Fruit fly (Drosophila melanogaster) whole organism, embryonic: ENCODE results near the gene Orc2.

Experiments used
- ATbp ChIP-seq: fragments of 200-800 bp; sonication (Bioruptor generic); optimal IDR thresholded peaks from 2 replicates; lab custom pipeline; 2017; ENCODE audit warnings: missing biosample characterization, mild to moderate bottlenecking, missing genetic modification characterization, missing genetic modification reagents
- Antp ChIP-seq: fragments of 200-800 bp; sonication (Bioruptor generic); optimal IDR thresholded peaks from 3 replicates; lab custom pipeline; 2016; ENCODE audit warnings: missing biosample characterization, missing genetic modification characterization
- Atf-2 ChIP-seq: fragments of 200-800 bp; sonication (Bioruptor generic); optimal IDR thresholded peaks from 2 replicates; lab custom pipeline; 2016; ENCODE audit warnings: missing biosample characterization, missing genetic modification characterization
- Awh ChIP-seq: fragments of 200-800 bp; sonication (Bioruptor generic); IDR thresholded peaks from 2 replicates; pipeline ENCODE4, ENCODE4 v1.3.6; 2022; ENCODE audit warnings: missing biosample characterization, missing genetic modification characterization
- BEAF-32 ChIP-seq: fragments of 200-800 bp; sonication (Bioruptor generic); optimal IDR thresholded peaks from 3 replicates; lab custom pipeline; 2017; ENCODE audit warnings: missing biosample characterization, missing genetic modification characterization, mild to moderate bottlenecking, moderate library complexity, missing genetic modification reagents
- CG10565 ChIP-seq: fragments of 200-800 bp; sonication (Bioruptor generic); optimal IDR thresholded peaks from 3 replicates; lab custom pipeline; 2016; ENCODE audit warnings: missing biosample characterization, mild to moderate bottlenecking, missing genetic modification characterization
- CG12104 ChIP-seq: fragments of 200-800 bp; sonication (Bioruptor generic); optimal IDR thresholded peaks from 3 replicates; lab custom pipeline; 2016; ENCODE audit warnings: missing biosample characterization, missing genetic modification characterization
- CG13424 ChIP-seq: fragments of 200-800 bp; sonication (Bioruptor generic); optimal IDR thresholded peaks from 2 replicates; lab custom pipeline; 2019; ENCODE audit warnings: missing biosample characterization, mild to moderate bottlenecking, missing genetic modification characterization, moderate library complexity
- CG14965 ChIP-seq: fragments of 200-800 bp; sonication (Bioruptor generic); optimal IDR thresholded peaks from 2 replicates; lab custom pipeline; 2016; ENCODE audit warnings: missing biosample characterization, missing genetic modification characterization, borderline replicate concordance
- CG15269 ChIP-seq: fragments of 200-800 bp; sonication (Bioruptor generic); optimal IDR thresholded peaks from 2 replicates; lab custom pipeline; 2018; ENCODE audit warnings: missing biosample characterization, mild to moderate bottlenecking, missing genetic modification characterization, moderate library complexity
- CG16779 ChIP-seq: fragments of 200-800 bp; sonication (Bioruptor generic); IDR thresholded peaks from 2 replicates; pipeline ENCODE4 v1.3.6; 2022; ENCODE audit warnings: missing biosample characterization, missing genetic modification characterization
- CG17361 ChIP-seq: fragments of 200-800 bp; sonication (Bioruptor generic); IDR thresholded peaks from 3 replicates; pipeline ENCODE4 v1.3.6; 2022; ENCODE audit warnings: missing biosample characterization, missing genetic modification characterization
- CG2678 ChIP-seq: fragments of 200-800 bp; sonication (Bioruptor generic); optimal IDR thresholded peaks from 3 replicates; lab custom pipeline; 2019; ENCODE audit warnings: missing biosample characterization, mild to moderate bottlenecking, missing genetic modification characterization, moderate library complexity
- CG3163 ChIP-seq: fragments of 200-800 bp; sonication (Bioruptor generic); optimal IDR thresholded peaks from 3 replicates; lab custom pipeline; 2016; ENCODE audit warnings: missing biosample characterization, missing genetic modification characterization
- CG3407 ChIP-seq: fragments of 200-800 bp; sonication (Bioruptor generic); optimal IDR thresholded peaks from 2 replicates; lab custom pipeline; 2018; ENCODE audit warnings: missing biosample characterization, mild to moderate bottlenecking, missing genetic modification characterization
- CG34376 ChIP-seq: fragments of 200-800 bp; sonication (Bioruptor generic); optimal IDR thresholded peaks from 2 replicates; lab custom pipeline; 2018; ENCODE audit warnings: missing biosample characterization, mild to moderate bottlenecking, missing genetic modification characterization
- CG43689 ChIP-seq: fragments of 200-800 bp; sonication (Bioruptor generic); IDR thresholded peaks from 2 replicates; pipeline ENCODE4 v1.3.6; 2022; ENCODE audit warnings: missing biosample characterization, missing genetic modification characterization
- CG6765 ChIP-seq: fragments of 200-800 bp; sonication (Bioruptor generic); optimal IDR thresholded peaks from 3 replicates; lab custom pipeline; 2017; ENCODE audit warnings: missing biosample characterization, mild to moderate bottlenecking, missing genetic modification characterization
- CG7372 ChIP-seq: fragments of 200-800 bp; sonication (Bioruptor generic); IDR thresholded peaks from 2 replicates; pipeline ENCODE4 v1.3.6; 2022; ENCODE audit warnings: missing biosample characterization, missing genetic modification characterization
- CG7556 ChIP-seq: fragments of 200-800 bp; sonication (Bioruptor generic); optimal IDR thresholded peaks from 2 replicates; lab custom pipeline; 2017; ENCODE audit warnings: missing biosample characterization, mild to moderate bottlenecking, missing genetic modification characterization
- CG7745 ChIP-seq: fragments of 200-800 bp; sonication (Bioruptor generic); optimal IDR thresholded peaks from 2 replicates; lab custom pipeline; 2018; ENCODE audit warnings: missing biosample characterization, mild to moderate bottlenecking, missing genetic modification characterization, moderate library complexity
- CG9215 ChIP-seq: fragments of 200-800 bp; sonication (Bioruptor generic); IDR thresholded peaks from 2 replicates; pipeline ENCODE4 v1.3.6; 2022; ENCODE audit warnings: missing biosample characterization, missing genetic modification characterization
- D ChIP-seq, 2 experiments: fragments of 200-800 bp in 1 of 2; fragments of >200 bp in 1 of 2; sonication (Bioruptor generic) in 1 of 2; optimal IDR thresholded peaks; 2 replicates in 1 of 2; 3 replicates in 1 of 2; lab custom pipeline; 2017; ENCODE audit warnings: mild to moderate bottlenecking in 1 of 2, missing biosample characterization in 1 of 2, missing genetic modification characterization in 1 of 2, missing genetic modification reagents in 1 of 2
- E2f1 ChIP-seq: fragments of 200-800 bp; sonication (Bioruptor generic); IDR thresholded peaks from 2 replicates; pipeline ENCODE4 v1.3.6; 2022; ENCODE audit warnings: missing biosample characterization, missing genetic modification characterization
- E2f2 ChIP-seq: fragments of 200-800 bp; sonication (Bioruptor generic); IDR thresholded peaks from 2 replicates; pipeline ENCODE4 v1.3.6; 2022; ENCODE audit warnings: missing biosample characterization, missing genetic modification characterization
- NfI ChIP-seq: fragments of 200-800 bp; sonication (Bioruptor generic); optimal IDR thresholded peaks from 3 replicates; lab custom pipeline; 2018; ENCODE audit warnings: missing biosample characterization, mild to moderate bottlenecking, missing genetic modification characterization, moderate library complexity
- Oli ChIP-seq: fragments of 200-800 bp; sonication (Bioruptor generic); optimal IDR thresholded peaks from 2 replicates; lab custom pipeline; 2018; ENCODE audit warnings: missing biosample characterization, mild to moderate bottlenecking, missing genetic modification characterization, moderate library complexity
- Ravus ChIP-seq: fragments of 200-800 bp; sonication (Bioruptor generic); IDR thresholded peaks from 2 replicates; pipeline ENCODE4 v1.3.6; 2022; ENCODE audit warnings: missing biosample characterization, missing genetic modification characterization
- Stat92E ChIP-seq, 3 experiments: fragments of >200 bp in 2 of 3; fragments of 200-800 bp in 1 of 3; sonication (Bioruptor generic) in 1 of 3; optimal IDR thresholded peaks; 2 replicates each; lab custom pipeline; 2017 to 2019; ENCODE audit warnings: missing biosample characterization in 3 of 3, missing genetic modification characterization in 3 of 3, mild to moderate bottlenecking in 1 of 3, moderate library complexity in 1 of 3
- ash1 ChIP-seq: fragments of 200-800 bp; sonication (Bioruptor generic); optimal IDR thresholded peaks from 2 replicates; lab custom pipeline; 2018; ENCODE audit warnings: missing biosample characterization, mild to moderate bottlenecking, missing genetic modification characterization
- bcd ChIP-seq: fragments of 200-800 bp; sonication (Bioruptor generic); optimal IDR thresholded peaks from 2 replicates; lab custom pipeline; 2017; ENCODE audit warnings: missing biosample characterization, mild to moderate bottlenecking, missing genetic modification characterization
- bigmax ChIP-seq: fragments of 200-800 bp; sonication (Bioruptor generic); optimal IDR thresholded peaks from 2 replicates; lab custom pipeline; 2018; ENCODE audit warnings: missing biosample characterization, mild to moderate bottlenecking, missing genetic modification characterization
- bsh ChIP-seq, 2 experiments: fragments of 200-800 bp; sonication (Bioruptor generic); optimal IDR thresholded peaks; 2 replicates each; lab custom pipeline; 2017 to 2018; ENCODE audit warnings: mild to moderate bottlenecking in 2 of 2, missing biosample characterization in 2 of 2, missing genetic modification characterization in 2 of 2, moderate library complexity in 1 of 2
- caup ChIP-seq: fragments of 200-800 bp; sonication (Bioruptor generic); optimal IDR thresholded peaks from 3 replicates; lab custom pipeline; 2017; ENCODE audit warnings: missing biosample characterization, mild to moderate bottlenecking, missing genetic modification characterization, moderate library complexity; ENCODE audit not compliant: severe bottlenecking
- ci ChIP-seq: fragments of 200-800 bp; sonication (Bioruptor generic); IDR thresholded peaks from 3 replicates; pipeline ENCODE4 v1.3.6; 2022; ENCODE audit warnings: missing biosample characterization, missing genetic modification characterization
- fd3F ChIP-seq: fragments of 200-800 bp; sonication (Bioruptor generic); optimal IDR thresholded peaks from 2 replicates; lab custom pipeline; 2018; ENCODE audit warnings: missing biosample characterization, mild to moderate bottlenecking, missing genetic modification characterization, moderate library complexity
- fru ChIP-seq: fragments of >200 bp; optimal IDR thresholded peaks from 2 replicates; lab custom pipeline; 2017
- gce ChIP-seq: fragments of 200-800 bp; sonication (Bioruptor generic); IDR thresholded peaks from 3 replicates; pipeline ENCODE4 v1.3.6; 2022; ENCODE audit warnings: missing biosample characterization, missing genetic modification characterization
- gfzf ChIP-seq: fragments of 200-800 bp; sonication (Bioruptor generic); optimal IDR thresholded peaks from 2 replicates; lab custom pipeline; 2016; ENCODE audit warnings: missing biosample characterization, mild to moderate bottlenecking, missing genetic modification characterization, moderate library complexity
- h ChIP-seq: fragments of >200 bp; optimal IDR thresholded peaks from 2 replicates; lab custom pipeline; 2017
- ham ChIP-seq: fragments of 200-800 bp; sonication (Bioruptor generic); IDR thresholded peaks from 2 replicates; pipeline ENCODE4 v1.3.6; 2022; ENCODE audit warnings: missing biosample characterization, missing genetic modification characterization
- hb ChIP-seq: fragments of 200-800 bp; sonication (Bioruptor generic); IDR thresholded peaks from 3 replicates; pipeline ENCODE4 v1.3.6; 2022; ENCODE audit warnings: missing biosample characterization, missing genetic modification characterization; ENCODE audit not compliant: partially characterized antibody
- ken ChIP-seq: fragments of 200-800 bp; sonication (Bioruptor generic); IDR thresholded peaks from 3 replicates; pipeline ENCODE4 v1.3.6; 2022; ENCODE audit warnings: missing biosample characterization, missing genetic modification characterization
- lab ChIP-seq: fragments of 200-800 bp; sonication (Bioruptor generic); optimal IDR thresholded peaks from 3 replicates; lab custom pipeline; 2017; ENCODE audit warnings: missing biosample characterization, missing genetic modification characterization, mild to moderate bottlenecking, moderate library complexity, missing genetic modification reagents
- oc ChIP-seq: fragments of 200-800 bp; sonication (Bioruptor generic); optimal IDR thresholded peaks from 2 replicates; lab custom pipeline; 2018; ENCODE audit warnings: missing biosample characterization, mild to moderate bottlenecking, missing genetic modification characterization, moderate library complexity
- pho ChIP-seq: fragments of 200-800 bp; sonication (Bioruptor generic); optimal IDR thresholded peaks from 2 replicates; lab custom pipeline; 2016; ENCODE audit warnings: missing biosample characterization, missing genetic modification characterization
- ro ChIP-seq: fragments of 200-800 bp; sonication (Bioruptor generic); IDR thresholded peaks from 2 replicates; pipeline ENCODE4 v1.3.6; 2022; ENCODE audit warnings: missing biosample characterization, missing genetic modification characterization
- run ChIP-seq: fragments of 200-800 bp; sonication (Bioruptor generic); optimal IDR thresholded peaks from 3 replicates; lab custom pipeline; 2018; ENCODE audit warnings: missing biosample characterization, mild to moderate bottlenecking, missing genetic modification characterization
- sens-2 ChIP-seq: fragments of 200-800 bp; sonication (Bioruptor generic); IDR thresholded peaks from 2 replicates; pipeline ENCODE4 v1.3.6; 2022; ENCODE audit warnings: missing biosample characterization, missing genetic modification characterization
- sr ChIP-seq: fragments of 200-800 bp; sonication (Bioruptor generic); IDR thresholded peaks from 3 replicates; pipeline ENCODE4 v1.3.6; 2022; ENCODE audit warnings: missing biosample characterization, missing genetic modification characterization

Orc2 gene

dm6 chr3R:14008854-14009253 lies 44.2 kb downstream of the Orc2 start (continued):
- TF ChIP-seq fru (lab: Kevin White, UChicago) (no peak), Antp (GFP tag; lab: Kevin White, UChicago) (peak; percentile 24), ken (GFP tag; lab: Robert Waterston, UW) (peak; percentile 53; the same call in 1 of the 3 replicates), bsh (GFP tag; optimal IDR thresholded peaks at IDR 0.05; lab: Kevin White, UChicago) (peak; percentile 23 to 65), lab (peak; percentile 39), BEAF-32 (GFP tag; lab: Kevin White, UChicago) (no peak), ro (no peak), oc (tag; lab: Kevin White, UChicago) (no peak), CG17361 (GFP tag; lab: Robert Waterston, UW) (0 out of 3 replicates have a peak, but pooled peaks have one; percentile 33), ash1 (no peak), sens-2 (GFP tag; lab: Robert Waterston, UW) (0 out of 2 replicates have a peak, but pooled peaks have one; percentile 8), NfI (GFP tag; lab: Kevin White, UChicago) (no peak), CG9215 (no peak), CG7745 (no peak), hb (GFP tag; lab: Robert Waterston, UW) (no peak), sr (GFP tag; lab: Robert Waterston, UW) (no peak), bigmax (no peak), ATbp (peak; percentile 65), Awh (GFP tag; lab: Robert Waterston, UW) (peak; percentile 59; the same call in 1 of the 2 replicates), h (lab: Kevin White, UChicago) (no peak), CG2678 (peak; percentile 50), E2f2 (no peak), run (tag; lab: Kevin White, UChicago) (no peak), CG34376 (GFP tag; lab: Kevin White, UChicago) (no peak), CG13424 (tag; lab: Kevin White, UChicago) (peak; percentile 13), caup (GFP tag; lab: Kevin White, UChicago) (no peak), ci (GFP tag; lab: Robert Waterston, UW) (peak; percentile 57; the same call in 1 of the 3 replicates), CG12104 (GFP tag; lab: Kevin White, UChicago) (no peak), fd3F (GFP tag; lab: Kevin White, UChicago) (no peak), CG7556 (GFP tag; lab: Kevin White, UChicago) (no peak), CG14965 (GFP tag; lab: Kevin White, UChicago) (no peak), CG3163 (GFP tag; lab: Kevin White, UChicago) (peak; percentile 8), Atf-2 (GFP tag; lab: Kevin White, UChicago) (no peak), bcd (GFP tag; lab: Kevin White, UChicago) (peak; percentile 10), Oli (tag; lab: Kevin White, UChicago) (peak; percentile 19), D (optimal IDR thresholded peaks at IDR 0.05; lab: Kevin White, UChicago) (no peak), D (GFP tag; optimal IDR thresholded peaks at IDR 0.05; lab: Kevin White, UChicago) (peak; percentile 44), E2f1 (GFP tag; lab: Robert Waterston, UW) (0 out of 2 replicates have a peak, but pooled peaks have one; percentile 20), Stat92E (GFP tag; optimal IDR thresholded peaks at IDR 0.05; lab: Kevin White, UChicago) (no peak), Ravus (GFP tag; lab: Robert Waterston, UW) (no peak), gce (no peak), CG6765 (GFP tag; lab: Kevin White, UChicago) (no peak), CG3407 (no peak), CG10565 (GFP tag; lab: Kevin White, UChicago) (no peak), CG16779 (GFP tag; lab: Robert Waterston, UW) (no peak), ham (GFP tag; lab: Robert Waterston, UW) (no peak), pho (GFP tag; lab: Kevin White, UChicago) (no peak), gfzf (GFP tag; lab: Kevin White, UChicago) (no peak), CG7372 (GFP tag; lab: Robert Waterston, UW) (no peak), CG15269 (tag; lab: Kevin White, UChicago) (no peak), CG43689 (no peak)
